Worm (Caenorhabditis elegans): ENCODE results near the gene Y62E10A.19.
"Not testable (repeated sequence)": the region's sequence is repeated elsewhere in the genome, so short reads cannot be mapped to it uniquely, and the experiment has no call there.

The Y62E10A.19 gene

ce11 chrIV:13408018-13408417 lies at the start of gene Y62E10A.19:
TSS of gene Y62E10A.19 (minus strand) at chrIV:13408306.
- no peak for TF ChIP-seq unc-62 (GFP tag; optimal IDR thresholded peaks at IDR 0.05)

- TF ChIP-seq unc-62 (GFP tag; optimal IDR thresholded peaks at IDR 0.05) = no peak
Measured at ce11 chrIV:13456893-13457292, 48.8 kb upstream of the Y62E10A.19 start.

ce11 chrIV:13455200-13455599 lies 47.1 kb upstream of the Y62E10A.19 start, which contains the start of gene Y38H8A.7:
TSS of gene Y38H8A.7 (plus strand) at chrIV:13455500.
- not testable (repeated sequence) for TF ChIP-seq unc-62 (GFP tag; optimal IDR thresholded peaks at IDR 0.05)

- no peak for TF ChIP-seq unc-62 (GFP tag; optimal IDR thresholded peaks at IDR 0.05)
Measured at ce11 chrIV:13454698-13455097, 46.6 kb upstream of the Y62E10A.19 start, which contains the start of gene uso-1. TSS of gene uso-1 (minus strand) at chrIV:13454798.

ce11 chrIV:13453509-13453908 lies 45.4 kb upstream of the Y62E10A.19 start:
- TF ChIP-seq unc-62 (GFP tag; optimal IDR thresholded peaks at IDR 0.05) = no peak

ce11 chrIV:13450740-13451139 lies 42.6 kb upstream of the Y62E10A.19 start:
- no peak for TF ChIP-seq unc-62 (GFP tag; optimal IDR thresholded peaks at IDR 0.05)

- no peak for TF ChIP-seq unc-62 (GFP tag; optimal IDR thresholded peaks at IDR 0.05)
Measured at ce11 chrIV:13445275-13445674, 37.2 kb upstream of the Y62E10A.19 start, which contains the start of gene mam-3. TSS of gene mam-3 (minus strand) at chrIV:13445375.

ce11 chrIV:13433904-13434303 lies 25.8 kb upstream of the Y62E10A.19 start, which contains the start of gene K09B11.5:
TSS of gene K09B11.5 (minus strand) at chrIV:13434004.
- TF ChIP-seq unc-62 (GFP tag; optimal IDR thresholded peaks at IDR 0.05) = not testable (repeated sequence)

ce11 chrIV:13429240-13429639 lies 21.1 kb upstream of the Y62E10A.19 start, which contains the start of gene K09B11.4:
TSS of gene K09B11.4 (plus strand) at chrIV:13429540.
- no peak for TF ChIP-seq unc-62 (GFP tag; optimal IDR thresholded peaks at IDR 0.05)

ce11 chrIV:13422200-13422599 lies 14.1 kb upstream of the Y62E10A.19 start, which contains the start of gene nol-9:
TSS of gene nol-9 (plus strand) at chrIV:13422500.
- TF ChIP-seq unc-62 (GFP tag; optimal IDR thresholded peaks at IDR 0.05) = no peak

ce11 chrIV:13415739-13416271 lies 7.7 kb upstream of the Y62E10A.19 start, which contains the start of the genes pik-1 and aptf-2:
TSS of gene pik-1 (plus strand) at chrIV:13416041.
TSS of gene aptf-2 (minus strand) at chrIV:13416051.
- no peak for TF ChIP-seq unc-62 (GFP tag; optimal IDR thresholded peaks at IDR 0.05)

- no peak for TF ChIP-seq unc-62 (GFP tag; optimal IDR thresholded peaks at IDR 0.05)
Measured at ce11 chrIV:13412845-13413383, 4.8 kb upstream of the Y62E10A.19 start, which contains the start of gene gcl-1. TSS of gene gcl-1 (minus strand) at chrIV:13412895.

ce11 chrIV:13400456-13401364 lies 7.4 kb downstream of the Y62E10A.19 start, which contains the start of the genes memi-2 and cyp-31A5:
TSS of gene memi-2 (minus strand) at chrIV:13400506.
TSS of gene cyp-31A5 (plus strand) at chrIV:13401289.
- TF ChIP-seq unc-62 (GFP tag; optimal IDR thresholded peaks at IDR 0.05) = no peak

- no peak for TF ChIP-seq unc-62 (GFP tag; optimal IDR thresholded peaks at IDR 0.05)
Measured at ce11 chrIV:13398728-13399127, 9.4 kb downstream of the Y62E10A.19 start, which contains the start of gene Y62E10A.13. TSS of gene Y62E10A.13 (minus strand) at chrIV:13399053.

- TF ChIP-seq unc-62 (GFP tag; optimal IDR thresholded peaks at IDR 0.05) = no peak
Measured at ce11 chrIV:13396375-13396774, 11.7 kb downstream of the Y62E10A.19 start.

ce11 chrIV:13395255-13395654 lies 12.9 kb downstream of the Y62E10A.19 start:
- TF ChIP-seq unc-62 (GFP tag; optimal IDR thresholded peaks at IDR 0.05) = no peak
